Worm (Caenorhabditis elegans) whole organism, L4 larva: ENCODE data around the gene Y61A9LA.1.

ENCODE experiments used
- F44E2.7 ChIP-seq: fragments of 200-800 bp; sonication (Bioruptor generic); IDR thresholded peaks from 2 replicates; pipeline ENCODE4 v2.1.2; 2022; ENCODE audit warnings: missing genetic modification characterization, missing compliant biosample characterization
- egl-43 ChIP-seq: fragments of 200-800 bp; sonication (Bioruptor generic); IDR thresholded peaks from 2 replicates; pipeline ENCODE4 v1.3.6; 2022; ENCODE audit warnings: missing genetic modification reagents, missing genetic modification characterization, missing compliant biosample characterization
- nhr-76 ChIP-seq: fragments of 150-350 bp; optimal IDR thresholded peaks from 2 replicates; lab custom pipeline; 2014; ENCODE audit warnings: missing biosample characterization, missing genetic modification characterization
- pha-4 ChIP-seq, 2 experiments: fragments of 150-350 bp in 1 of 2; fragments of 200-800 bp in 1 of 2; sonication (Bioruptor generic) in 1 of 2; IDR thresholded peaks in 1 of 2; optimal IDR thresholded peaks in 1 of 2; 2 replicates each; pipeline versions ENCODE4 v1.3.6 to Lab custom; 2014 to 2022; ENCODE audit warnings: missing genetic modification characterization in 2 of 2, missing genetic modification reagents in 2 of 2, missing biosample characterization in 1 of 2, missing compliant biosample characterization in 1 of 2
- snpc-4 ChIP-seq: fragments of 150-350 bp; optimal IDR thresholded peaks from 2 replicates; lab custom pipeline; 2014; ENCODE audit warnings: missing biosample characterization, missing genetic modification characterization
- zip-11 ChIP-seq: fragments of 200-800 bp; sonication (Bioruptor generic); IDR thresholded peaks from 2 replicates; pipeline ENCODE4 v1.3.6; 2022; ENCODE audit warnings: missing genetic modification characterization, missing compliant biosample characterization

ce11 chrV:4615802-4616201 is 30.7 kb downstream of the Y61A9LA.1 start, which contains the start of the genes Y61A9LA.10 and F54D11.4:
- no peak for TF ChIP-seq snpc-4
- no peak for TF ChIP-seq zip-11 (GFP tag; lab: Robert Waterston, UW)
- TF ChIP-seq F44E2.7 (GFP tag; lab: Robert Waterston, UW): no peak
- no peak for TF ChIP-seq pha-4 (GFP tag; IDR thresholded peaks at IDR 0.05; lab: Robert Waterston, UW)
- no peak for TF ChIP-seq pha-4 (tag; optimal IDR thresholded peaks at IDR 0.05; lab: Kevin White, UChicago)
- no peak for TF ChIP-seq egl-43 (GFP tag; lab: Robert Waterston, UW)
- no peak for TF ChIP-seq nhr-76 (tag; lab: Kevin White, UChicago)
